Fruit fly (Drosophila melanogaster): ENCODE measurements around the gene CG43861.

Gene CG43861

DNA sequence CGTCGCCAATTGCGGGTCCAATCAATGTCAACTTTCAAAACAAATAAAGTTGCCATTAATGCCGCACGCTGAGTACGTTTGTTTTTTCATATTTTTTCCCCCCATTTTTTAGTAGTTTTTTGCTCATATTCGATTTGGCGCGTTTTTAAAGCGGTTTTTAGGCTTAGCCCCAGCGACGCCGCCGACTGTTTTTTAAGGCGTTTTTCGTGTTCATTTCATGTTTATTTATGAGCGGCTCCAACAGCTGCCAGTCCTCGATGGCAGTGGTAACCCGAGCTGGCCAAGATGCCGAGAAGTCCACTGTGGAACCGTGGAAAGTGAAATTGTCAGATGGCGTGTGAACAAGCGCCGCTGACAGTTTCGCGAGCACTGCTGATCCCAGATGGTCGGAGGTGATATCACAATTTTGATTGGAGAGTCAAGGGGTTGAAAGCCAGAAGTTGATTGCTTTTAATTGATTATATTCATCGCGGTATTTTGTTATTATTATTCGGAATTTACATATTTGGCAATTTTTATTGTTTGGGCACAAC is 69.0 kb downstream of the CG43861 start:
- TF ChIP-seq Mnt (GFP tag; optimal IDR thresholded peaks at IDR 0.05): no peak
- no peak for TF ChIP-seq tj (GFP tag; optimal IDR thresholded peaks at IDR 0.05)
- no peak for TF ChIP-seq pad (GFP tag; optimal IDR thresholded peaks at IDR 0.05)
- TF ChIP-seq CG11617 (GFP tag; optimal IDR thresholded peaks at IDR 0.05): no peak
- TF ChIP-seq CG1620 (GFP tag; optimal IDR thresholded peaks at IDR 0.05): no peak
- TF ChIP-seq bab1 (GFP tag; optimal IDR thresholded peaks at IDR 0.05): no peak
- TF ChIP-seq Clk (GFP tag; optimal IDR thresholded peaks at IDR 0.05): no peak
- TF ChIP-seq cnc (optimal IDR thresholded peaks at IDR 0.05): no peak
- TF ChIP-seq toe (GFP tag; optimal IDR thresholded peaks at IDR 0.05): no peak
- no peak for TF ChIP-seq CG33017 (tag; optimal IDR thresholded peaks at IDR 0.05)
- TF ChIP-seq CG14711 (tag; optimal IDR thresholded peaks at IDR 0.05): no peak
- no peak for TF ChIP-seq kay (GFP tag; ENCODE audit: borderline replicate concordance)
- no peak for TF ChIP-seq CG7101 (tag; optimal IDR thresholded peaks at IDR 0.05)
- no peak for TF ChIP-seq cic (GFP tag; optimal IDR thresholded peaks at IDR 0.05)
- no peak for TF ChIP-seq CG5204 (GFP tag; optimal IDR thresholded peaks at IDR 0.05)
- TF ChIP-seq CG7045 (GFP tag; optimal IDR thresholded peaks at IDR 0.05): no peak
- TF ChIP-seq Crg-1 (GFP tag; optimal IDR thresholded peaks at IDR 0.05): no peak
- no peak for TF ChIP-seq CG12768 (GFP tag; optimal IDR thresholded peaks at IDR 0.05)

DNA sequence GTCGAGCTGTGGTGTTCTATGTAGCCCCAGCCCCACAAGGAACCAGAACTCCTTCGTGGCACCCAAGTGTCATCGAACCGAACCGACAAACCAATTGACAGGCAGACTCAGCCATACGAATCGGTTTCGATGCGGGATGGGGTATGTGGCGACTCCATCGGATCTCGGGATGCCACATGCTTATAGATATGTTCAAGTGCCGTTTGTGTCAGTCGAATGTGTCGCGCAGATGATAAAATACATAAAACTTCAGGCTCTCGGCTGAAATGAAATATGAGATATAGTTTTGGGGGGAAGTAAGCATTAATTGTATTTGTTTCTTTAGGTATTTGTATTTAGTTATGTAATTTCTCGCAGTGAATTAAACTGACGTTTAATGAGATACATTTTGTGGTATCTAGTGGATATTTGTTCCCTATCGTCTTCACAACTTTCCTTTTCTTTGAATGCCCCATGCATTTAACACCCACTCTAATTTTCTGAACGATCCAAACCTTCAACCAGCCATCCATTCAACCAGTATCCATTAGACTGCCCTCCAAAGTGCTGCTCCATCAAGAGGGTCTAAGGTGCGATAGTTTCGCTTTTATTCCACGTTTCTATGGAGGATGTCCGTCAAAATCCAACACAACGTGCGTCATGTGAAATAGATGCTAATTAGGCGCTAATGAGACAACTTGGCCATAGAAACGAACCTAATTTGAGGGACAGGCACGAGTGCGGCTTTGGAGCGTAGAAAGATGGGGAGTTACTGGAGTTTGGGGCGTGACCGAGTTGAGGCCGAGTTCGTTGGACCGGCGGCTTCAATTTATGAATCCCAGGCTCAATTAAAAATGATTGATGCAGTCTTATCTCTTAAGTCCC is 72.5 kb downstream of the CG43861 start:
- TF ChIP-seq CG1620 (GFP tag; optimal IDR thresholded peaks at IDR 0.05): no peak
- no peak for TF ChIP-seq CG14711 (tag; optimal IDR thresholded peaks at IDR 0.05)
- TF ChIP-seq CG5204 (GFP tag; optimal IDR thresholded peaks at IDR 0.05): no peak
- no peak for TF ChIP-seq bab1 (GFP tag; optimal IDR thresholded peaks at IDR 0.05)
- TF ChIP-seq CG7101 (tag; optimal IDR thresholded peaks at IDR 0.05): no peak
- TF ChIP-seq cnc (optimal IDR thresholded peaks at IDR 0.05): no peak

DNA sequence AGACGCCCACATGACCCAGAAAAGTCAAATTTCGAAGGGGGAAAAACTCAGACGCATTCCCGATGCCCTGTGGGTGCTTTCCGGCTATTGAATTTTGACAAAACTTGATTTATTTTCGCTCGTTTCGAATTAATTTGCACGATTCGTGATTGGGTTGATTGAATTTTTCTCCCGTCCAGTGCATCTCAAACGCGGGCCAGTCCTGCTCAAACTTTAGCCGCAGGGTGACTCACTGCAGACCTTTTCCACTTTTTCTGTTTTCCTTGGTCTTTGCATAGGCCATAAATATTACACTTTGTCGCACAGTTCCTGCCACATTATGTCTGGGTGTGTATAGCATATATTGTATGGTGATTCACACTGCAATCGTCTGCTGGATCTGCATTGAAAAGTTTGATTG is 74.0 kb downstream of the CG43861 start:
- TF ChIP-seq kay (GFP tag; ENCODE audit: borderline replicate concordance) (no peak), Crg-1 (GFP tag; optimal IDR thresholded peaks at IDR 0.05) (no peak), Hr96 (GFP tag; optimal IDR thresholded peaks at IDR 0.05) (no peak), Clk (GFP tag; optimal IDR thresholded peaks at IDR 0.05) (no peak), CG7045 (GFP tag; optimal IDR thresholded peaks at IDR 0.05) (no peak), CG33017 (tag; optimal IDR thresholded peaks at IDR 0.05) (no peak), bab1 (GFP tag; optimal IDR thresholded peaks at IDR 0.05) (no peak), pad (GFP tag; optimal IDR thresholded peaks at IDR 0.05) (no peak), CG14711 (tag; optimal IDR thresholded peaks at IDR 0.05) (no peak), ovo (GFP tag; optimal IDR thresholded peaks at IDR 0.05) (no peak), tj (GFP tag; optimal IDR thresholded peaks at IDR 0.05) (no peak), CG5204 (GFP tag; optimal IDR thresholded peaks at IDR 0.05) (no peak), cnc (optimal IDR thresholded peaks at IDR 0.05) (no peak)

DNA sequence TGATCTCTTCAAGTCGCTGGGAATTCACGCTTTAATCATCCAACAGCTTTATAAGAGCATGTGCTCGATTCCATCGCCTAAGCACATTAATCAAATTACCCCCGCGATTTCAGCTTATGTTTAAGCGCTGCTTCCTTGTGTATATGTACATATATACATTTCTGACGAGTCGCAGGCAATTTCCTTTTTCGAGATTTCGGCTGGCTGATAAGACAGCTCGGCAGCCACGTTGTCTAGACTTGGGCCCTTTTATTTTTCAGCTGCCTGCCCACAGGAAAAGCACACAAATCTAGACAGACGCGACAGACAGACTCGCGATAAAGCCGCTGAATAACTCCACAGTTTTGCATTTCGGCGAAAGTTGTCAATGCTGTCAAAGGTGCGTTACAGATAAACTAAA is 74.6 kb downstream of the CG43861 start:
- TF ChIP-seq Hr96 (GFP tag; optimal IDR thresholded peaks at IDR 0.05) (no peak), Mnt (GFP tag; optimal IDR thresholded peaks at IDR 0.05) (no peak), tj (GFP tag; optimal IDR thresholded peaks at IDR 0.05) (no peak), toe (GFP tag; optimal IDR thresholded peaks at IDR 0.05) (no peak)

DNA sequence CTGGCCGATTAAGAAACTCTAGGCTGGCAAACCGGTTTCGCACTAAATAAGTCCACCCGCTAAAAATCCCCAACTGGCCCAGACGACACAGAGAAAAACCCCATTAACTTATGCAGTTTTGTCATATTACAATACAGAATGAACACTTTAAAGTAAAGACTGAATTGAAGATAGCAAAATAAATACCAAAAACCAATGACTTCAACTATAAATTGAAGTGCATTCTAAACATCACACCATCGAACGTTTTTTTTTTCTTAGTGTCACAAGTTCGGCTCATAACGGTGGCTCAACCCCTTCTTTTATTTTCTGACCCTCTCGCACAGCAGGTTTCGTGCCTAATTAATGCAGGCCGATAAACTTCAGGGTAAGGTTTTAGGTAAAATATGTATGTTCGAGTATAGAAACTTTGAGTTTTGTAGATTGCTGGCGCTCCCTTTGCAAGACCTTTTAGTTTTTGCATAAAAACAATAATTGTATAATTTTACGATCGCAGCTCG is 75.7 kb downstream of the CG43861 start:
- no peak for TF ChIP-seq CG14711 (tag; optimal IDR thresholded peaks at IDR 0.05)
- no peak for TF ChIP-seq tj (GFP tag; optimal IDR thresholded peaks at IDR 0.05)
- no peak for TF ChIP-seq CG11617 (GFP tag; optimal IDR thresholded peaks at IDR 0.05)
- TF ChIP-seq cic (GFP tag; optimal IDR thresholded peaks at IDR 0.05): no peak
- no peak for TF ChIP-seq ovo (GFP tag; optimal IDR thresholded peaks at IDR 0.05)
- TF ChIP-seq CG7045 (GFP tag; optimal IDR thresholded peaks at IDR 0.05): no peak
- TF ChIP-seq CG7101 (tag; optimal IDR thresholded peaks at IDR 0.05): no peak
- TF ChIP-seq cnc (optimal IDR thresholded peaks at IDR 0.05): no peak

DNA sequence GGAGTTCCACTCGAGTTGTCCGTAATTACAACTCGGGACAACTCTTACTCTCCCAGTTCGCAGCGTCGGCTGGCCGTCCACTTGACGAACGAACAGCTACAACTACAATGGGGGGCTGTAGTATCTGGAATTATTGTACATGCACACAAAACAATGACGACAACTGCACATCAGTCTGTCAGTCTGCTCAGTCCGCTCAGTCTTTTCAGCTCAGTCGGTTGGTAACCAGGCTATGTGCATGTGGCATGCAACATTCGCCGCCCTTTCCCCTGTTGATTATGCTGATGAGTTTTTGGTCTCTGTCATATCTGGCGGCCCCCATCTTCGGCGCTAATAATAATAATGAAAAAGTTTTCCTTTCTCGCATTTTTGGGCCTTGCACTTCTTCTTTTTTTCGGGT is 77.0 kb downstream of the CG43861 start:
- no peak for TF ChIP-seq Clk (GFP tag; optimal IDR thresholded peaks at IDR 0.05)

DNA sequence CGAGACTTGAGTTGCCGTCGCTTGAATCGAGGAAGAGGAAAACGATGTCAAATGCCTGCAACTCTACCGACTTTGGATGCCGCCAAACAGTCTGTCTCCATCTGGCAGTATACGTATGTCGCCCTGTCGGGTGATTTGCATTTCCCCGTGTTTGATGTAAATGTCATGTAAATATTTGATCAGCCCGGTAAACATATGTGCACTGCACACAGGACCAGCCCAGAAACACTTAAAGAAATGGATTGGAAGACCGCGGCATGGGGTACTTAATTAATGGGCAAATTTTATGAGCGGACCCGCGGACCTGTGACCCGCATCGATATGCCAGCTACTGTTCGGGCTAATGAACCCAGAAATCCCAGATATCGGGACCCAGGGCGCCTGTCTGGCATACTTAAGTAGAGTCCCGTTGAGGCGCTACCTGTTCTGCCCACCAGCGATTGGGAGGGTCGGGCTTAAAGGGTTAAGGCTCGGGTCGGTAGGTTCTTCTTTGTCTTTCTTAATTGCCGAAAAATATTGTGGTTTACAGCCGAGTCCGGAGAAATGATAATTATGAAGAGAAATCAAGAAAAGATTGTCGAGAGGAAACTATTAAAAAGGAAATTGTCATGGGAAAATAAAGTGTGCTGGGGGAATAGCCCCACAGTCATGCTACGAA is 79.1 kb downstream of the CG43861 start:
- no peak for TF ChIP-seq ovo (GFP tag; optimal IDR thresholded peaks at IDR 0.05)
- no peak for TF ChIP-seq CG33017 (tag; optimal IDR thresholded peaks at IDR 0.05)
- TF ChIP-seq pad (GFP tag; optimal IDR thresholded peaks at IDR 0.05): no peak
- no peak for TF ChIP-seq Clk (GFP tag; optimal IDR thresholded peaks at IDR 0.05)
- TF ChIP-seq Hr96 (GFP tag; optimal IDR thresholded peaks at IDR 0.05): no peak
- TF ChIP-seq Crg-1 (GFP tag; optimal IDR thresholded peaks at IDR 0.05): no peak
- TF ChIP-seq CG1620 (GFP tag; optimal IDR thresholded peaks at IDR 0.05): no peak
- TF ChIP-seq cnc (optimal IDR thresholded peaks at IDR 0.05): no peak
- no peak for TF ChIP-seq CG7101 (tag; optimal IDR thresholded peaks at IDR 0.05)
- no peak for TF ChIP-seq CG14711 (tag; optimal IDR thresholded peaks at IDR 0.05)

Data from whole organism, adult.